Worm (Caenorhabditis elegans) whole organism, L2 larva: Measurements from ENCODE around the gene vha-18.

Experiments used
- C34F6.9 ChIP-seq: fragments of 150-350 bp; optimal IDR thresholded peaks from 2 replicates; lab custom pipeline; 2014; ENCODE audit warnings: missing biosample characterization, missing genetic modification characterization
- F13H6.1 ChIP-seq: sonication (generic microtip); optimal IDR thresholded peaks from 2 replicates; lab custom pipeline; 2016; ENCODE audit warnings: missing genetic modification characterization, missing compliant biosample characterization
- R02D3.7 ChIP-seq: fragments of 150-350 bp; optimal IDR thresholded peaks from 2 replicates; lab custom pipeline; 2014; ENCODE audit warnings: missing biosample characterization, missing genetic modification characterization
- Y55F3AM.14 ChIP-seq: fragments of 200-800 bp; sonication (Bioruptor generic); optimal IDR thresholded peaks from 2 replicates; lab custom pipeline; 2018; ENCODE audit warnings: mild to moderate bottlenecking, missing genetic modification characterization, missing compliant biosample characterization
- ZK546.5 ChIP-seq: sonication (generic microtip); optimal IDR thresholded peaks from 2 replicates; lab custom pipeline; 2017; ENCODE audit warnings: missing biosample characterization, missing genetic modification characterization
- alr-1 ChIP-seq: fragments of 150-350 bp; optimal IDR thresholded peaks from 2 replicates; lab custom pipeline; 2014; ENCODE audit warnings: missing biosample characterization, missing genetic modification characterization
- aly-2 ChIP-seq: fragments of 150-350 bp; optimal IDR thresholded peaks from 2 replicates; lab custom pipeline; 2014; ENCODE audit warnings: missing biosample characterization, missing genetic modification characterization
- ama-1 ChIP-seq: fragments of 150-350 bp; optimal IDR thresholded peaks from 2 replicates; lab custom pipeline; 2018; ENCODE audit warnings: inconsistent platforms
- blmp-1 ChIP-seq: sonication (generic microtip); optimal IDR thresholded peaks from 2 replicates; lab custom pipeline; 2017; ENCODE audit warnings: missing genetic modification characterization, mild to moderate bottlenecking, missing compliant biosample characterization, antibody characterized with exemption, moderate library complexity; ENCODE audit not compliant: insufficient read depth
- ceh-16 ChIP-seq: fragments of 150-350 bp; optimal IDR thresholded peaks from 2 replicates; lab custom pipeline; 2014; ENCODE audit warnings: missing biosample characterization, missing genetic modification characterization
- ceh-82 ChIP-seq: fragments of 150-350 bp; optimal IDR thresholded peaks from 2 replicates; lab custom pipeline; 2014; ENCODE audit warnings: missing biosample characterization, missing genetic modification characterization
- crh-2 ChIP-seq: sonication (generic microtip); optimal IDR thresholded peaks from 2 replicates; lab custom pipeline; 2017; ENCODE audit warnings: missing biosample characterization, missing genetic modification characterization
- dmd-4 ChIP-seq: sonication (generic microtip); optimal IDR thresholded peaks from 2 replicates; lab custom pipeline; 2017; ENCODE audit warnings: missing biosample characterization, missing genetic modification characterization
- egl-27 ChIP-seq: sonication (generic microtip); optimal IDR thresholded peaks from 3 replicates; lab custom pipeline; 2017; ENCODE audit warnings: missing biosample characterization, missing genetic modification reagents, missing genetic modification characterization
- elt-1 ChIP-seq: fragments of 150-350 bp; optimal IDR thresholded peaks from 2 replicates; lab custom pipeline; 2014; ENCODE audit warnings: missing biosample characterization, missing genetic modification characterization
- elt-3 ChIP-seq: sonication (generic microtip); optimal IDR thresholded peaks from 2 replicates; lab custom pipeline; 2017; ENCODE audit warnings: missing biosample characterization, missing genetic modification characterization
- fos-1 ChIP-seq: fragments of 150-350 bp; optimal IDR thresholded peaks from 2 replicates; lab custom pipeline; 2014; ENCODE audit warnings: missing biosample characterization, missing genetic modification characterization
- gmeb-1 ChIP-seq: fragments of 150-350 bp; optimal IDR thresholded peaks from 2 replicates; lab custom pipeline; 2014; ENCODE audit warnings: missing biosample characterization, missing genetic modification characterization
- lin-11 ChIP-seq: fragments of 150-350 bp; sonication (generic microtip); optimal IDR thresholded peaks from 2 replicates; lab custom pipeline; 2014; ENCODE audit warnings: missing biosample characterization, missing genetic modification characterization, inconsistent platforms, mixed read lengths
- lin-13 ChIP-seq: fragments of 150-350 bp; optimal IDR thresholded peaks from 2 replicates; lab custom pipeline; 2014; ENCODE audit warnings: missing biosample characterization, missing genetic modification reagents, missing genetic modification characterization
- lin-39 ChIP-seq: fragments of 150-350 bp; optimal IDR thresholded peaks from 2 replicates; lab custom pipeline; 2014; ENCODE audit warnings: missing biosample characterization, missing genetic modification reagents, missing genetic modification characterization
- lsy-2 ChIP-seq, 2 experiments: fragments of 150-350 bp in 1 of 2; sonication (generic microtip) in 1 of 2; optimal IDR thresholded peaks; 2 replicates each; lab custom pipeline; 2014 to 2017; ENCODE audit warnings: missing biosample characterization in 2 of 2, missing genetic modification characterization in 2 of 2
- mab-5 ChIP-seq: fragments of 150-350 bp; optimal IDR thresholded peaks from 2 replicates; lab custom pipeline; 2014; ENCODE audit warnings: missing biosample characterization, missing genetic modification characterization
- mbf-1 ChIP-seq: sonication (generic microtip); optimal IDR thresholded peaks from 2 replicates; lab custom pipeline; 2017; ENCODE audit warnings: missing biosample characterization, missing genetic modification characterization
- mdl-1 ChIP-seq, 2 experiments: fragments of 150-350 bp in 1 of 2; sonication (generic microtip) in 1 of 2; optimal IDR thresholded peaks; 2 replicates each; lab custom pipeline; 2017; ENCODE audit warnings: missing biosample characterization in 2 of 2, missing genetic modification characterization in 2 of 2
- nhr-10 ChIP-seq: sonication (generic microtip); optimal IDR thresholded peaks from 2 replicates; lab custom pipeline; 2017; ENCODE audit warnings: missing biosample characterization, missing genetic modification characterization
- nhr-11 ChIP-seq: fragments of 150-350 bp; optimal IDR thresholded peaks from 2 replicates; lab custom pipeline; 2014; ENCODE audit warnings: missing biosample characterization, missing genetic modification characterization
- nhr-12 ChIP-seq: fragments of 150-350 bp; optimal IDR thresholded peaks from 2 replicates; lab custom pipeline; 2014; ENCODE audit warnings: missing biosample characterization, missing genetic modification characterization
- nhr-129 ChIP-seq: fragments of 150-350 bp; optimal IDR thresholded peaks from 2 replicates; lab custom pipeline; 2014; ENCODE audit warnings: missing biosample characterization, missing genetic modification characterization
- nhr-21 ChIP-seq: fragments of 150-350 bp; optimal IDR thresholded peaks from 2 replicates; lab custom pipeline; 2014; ENCODE audit warnings: missing biosample characterization, missing genetic modification characterization
- nhr-23 ChIP-seq: fragments of 150-350 bp; optimal IDR thresholded peaks from 2 replicates; lab custom pipeline; 2014; ENCODE audit warnings: missing biosample characterization, missing genetic modification reagents, missing genetic modification characterization
- nhr-237 ChIP-seq: fragments of 150-350 bp; optimal IDR thresholded peaks from 2 replicates; lab custom pipeline; 2014; ENCODE audit warnings: missing biosample characterization, missing genetic modification characterization
- nhr-25 ChIP-seq: fragments of 150-350 bp; sonication (generic microtip); optimal IDR thresholded peaks from 3 replicates; lab custom pipeline; 2014; ENCODE audit warnings: missing biosample characterization, missing genetic modification characterization
- nhr-6 ChIP-seq: fragments of 150-350 bp; optimal IDR thresholded peaks from 2 replicates; lab custom pipeline; 2014; ENCODE audit warnings: missing biosample characterization, missing genetic modification characterization
- nhr-77 ChIP-seq: fragments of 150-350 bp; optimal IDR thresholded peaks from 2 replicates; lab custom pipeline; 2014; ENCODE audit warnings: missing biosample characterization, missing genetic modification characterization
- peb-1 ChIP-seq: fragments of 150-350 bp; optimal IDR thresholded peaks from 2 replicates; lab custom pipeline; 2014; ENCODE audit warnings: missing biosample characterization, missing genetic modification characterization
- sem-4 ChIP-seq: fragments of 150-350 bp; optimal IDR thresholded peaks from 2 replicates; lab custom pipeline; 2014; ENCODE audit warnings: missing biosample characterization, missing genetic modification reagents, missing genetic modification characterization
- skn-1 ChIP-seq: sonication (generic microtip); optimal IDR thresholded peaks from 2 replicates; lab custom pipeline; 2017; ENCODE audit warnings: missing biosample characterization, missing genetic modification characterization
- sma-3 ChIP-seq: sonication (generic microtip); optimal IDR thresholded peaks from 2 replicates; lab custom pipeline; 2016; ENCODE audit warnings: missing genetic modification reagents, missing genetic modification characterization, missing compliant biosample characterization
- sma-9 ChIP-seq, 2 experiments: fragments of 150-350 bp in 1 of 2; sonication (generic microtip) in 1 of 2; optimal IDR thresholded peaks; 2 replicates each; lab custom pipeline; 2014 to 2016; ENCODE audit warnings: missing genetic modification characterization in 2 of 2, mild to moderate bottlenecking in 1 of 2, missing biosample characterization in 1 of 2, missing compliant biosample characterization in 1 of 2, missing genetic modification reagents in 1 of 2, moderate library complexity in 1 of 2
- snpc-4 ChIP-seq: fragments of 150-350 bp; optimal IDR thresholded peaks from 2 replicates; lab custom pipeline; 2014; ENCODE audit warnings: missing biosample characterization, missing genetic modification characterization
- unc-39 ChIP-seq: fragments of 150-350 bp; optimal IDR thresholded peaks from 2 replicates; lab custom pipeline; 2014; ENCODE audit warnings: missing biosample characterization, missing genetic modification characterization
- unc-55 ChIP-seq: fragments of 150-350 bp; sonication (generic microtip); optimal IDR thresholded peaks from 3 replicates; lab custom pipeline; 2014; ENCODE audit warnings: missing biosample characterization, missing genetic modification reagents, missing genetic modification characterization
- unc-62 ChIP-seq: fragments of 150-350 bp; optimal IDR thresholded peaks from 2 replicates; lab custom pipeline; 2014; ENCODE audit warnings: missing biosample characterization, missing genetic modification reagents, missing genetic modification characterization
- zag-1 ChIP-seq: fragments of 150-350 bp; optimal IDR thresholded peaks from 2 replicates; lab custom pipeline; 2014; ENCODE audit warnings: missing biosample characterization, missing genetic modification characterization
- ztf-1 ChIP-seq: fragments of 200-800 bp; sonication (Bioruptor generic); conservative IDR thresholded peaks from 2 replicates; pipeline ENCODE4 v1.3.6; 2022; ENCODE audit warnings: missing genetic modification characterization, missing compliant biosample characterization
- ztf-11 ChIP-seq: sonication (generic microtip); optimal IDR thresholded peaks from 2 replicates; lab custom pipeline; 2017; ENCODE audit warnings: missing biosample characterization, missing genetic modification characterization
- ztf-4 ChIP-seq: fragments of 150-350 bp; optimal IDR thresholded peaks from 2 replicates; lab custom pipeline; 2014; ENCODE audit warnings: missing biosample characterization, missing genetic modification characterization

The vha-18 gene

ce11 chrV:8437358-8437757 lies 24.1 kb upstream of the vha-18 start:
- no peak for TF ChIP-seq elt-3 (tag; lab: Kevin White, UChicago)
- peak; percentile 74 for TF ChIP-seq mab-5 (tag; lab: Kevin White, UChicago)

- TF ChIP-seq elt-1 (tag; lab: Kevin White, UChicago) (no peak), unc-39 (tag; lab: Kevin White, UChicago) (no peak), skn-1 (tag; lab: Kevin White, UChicago) (no peak), nhr-12 (no peak), R02D3.7 (tag; lab: Kevin White, UChicago) (no peak), lin-11 (tag; lab: Kevin White, UChicago) (no peak), elt-3 (tag; lab: Kevin White, UChicago) (no peak), crh-2 (tag; lab: Kevin White, UChicago) (no peak)
These were observed 22.0 kb upstream of the vha-18 start for ce11 chrV:8435292-8435691.

ce11 chrV:8434400-8434827 lies 21.1 kb upstream of the vha-18 start:
- TF ChIP-seq snpc-4 (tag; lab: Kevin White, UChicago): no peak
- peak; percentile 37 for TF ChIP-seq crh-2 (tag; lab: Kevin White, UChicago)
- TF ChIP-seq nhr-21 (tag; lab: Kevin White, UChicago): no peak
- TF ChIP-seq mdl-1 (tag; optimal IDR thresholded peaks at IDR 0.05; lab: Kevin White, UChicago): no peak
- TF ChIP-seq ceh-82 (tag; lab: Kevin White, UChicago): no peak
- no peak for TF ChIP-seq nhr-6 (tag; lab: Kevin White, UChicago)
- TF ChIP-seq aly-2 (tag; lab: Kevin White, UChicago): no peak
- no peak for TF ChIP-seq alr-1 (tag; lab: Kevin White, UChicago)
- TF ChIP-seq R02D3.7 (tag; lab: Kevin White, UChicago): no peak
- TF ChIP-seq ztf-1: no peak
- peak; percentile 36 for TF ChIP-seq F13H6.1 (tag; lab: Kevin White, UChicago)
- TF ChIP-seq sma-3: no peak
- peak; percentile 35 for TF ChIP-seq nhr-25 (tag; lab: Kevin White, UChicago)
- TF ChIP-seq lin-11 (tag; lab: Kevin White, UChicago): no peak
- no peak for TF ChIP-seq mab-5 (tag; lab: Kevin White, UChicago)
- TF ChIP-seq blmp-1 (tag; lab: Kevin White, UChicago): peak; percentile 73
- TF ChIP-seq sem-4 (tag; lab: Kevin White, UChicago): no peak
- no peak for TF ChIP-seq mbf-1 (tag; lab: Kevin White, UChicago)
- TF ChIP-seq dmd-4: no peak
- TF ChIP-seq zag-1 (tag; lab: Kevin White, UChicago): no peak
- no peak for TF ChIP-seq nhr-77
- no peak for TF ChIP-seq ama-1 (lab: Kevin White, UChicago)
- no peak for TF ChIP-seq ztf-4
- TF ChIP-seq unc-39 (tag; lab: Kevin White, UChicago): no peak
- TF ChIP-seq ZK546.5 (tag; lab: Kevin White, UChicago): no peak
- TF ChIP-seq ceh-16: no peak
- TF ChIP-seq egl-27: no peak
- TF ChIP-seq lsy-2 (tag; optimal IDR thresholded peaks at IDR 0.05; lab: Kevin White, UChicago): no peak
- no peak for TF ChIP-seq peb-1
- TF ChIP-seq ztf-11: no peak
- no peak for TF ChIP-seq nhr-11
- no peak for TF ChIP-seq unc-55
- no peak for TF ChIP-seq elt-3 (tag; lab: Kevin White, UChicago)
- TF ChIP-seq Y55F3AM.14 (GFP tag; lab: Kevin White, UChicago): no peak
- TF ChIP-seq gmeb-1 (tag; lab: Kevin White, UChicago): peak; percentile 32
- no peak for TF ChIP-seq nhr-237 (tag; lab: Kevin White, UChicago)
- no peak for TF ChIP-seq lin-39
- TF ChIP-seq sma-9 (GFP tag; optimal IDR thresholded peaks at IDR 0.05; lab: Kevin White, UChicago): peak; percentile 5
- no peak for TF ChIP-seq sma-9 (tag; optimal IDR thresholded peaks at IDR 0.05; lab: Kevin White, UChicago)
- no peak for TF ChIP-seq elt-1 (tag; lab: Kevin White, UChicago)
- no peak for TF ChIP-seq nhr-12
- TF ChIP-seq fos-1 (tag; lab: Kevin White, UChicago): peak; percentile 65
- TF ChIP-seq lin-13 (GFP tag; lab: Kevin White, UChicago): no peak
- TF ChIP-seq unc-62 (GFP tag; lab: Kevin White, UChicago): no peak
- peak; percentile 36 for TF ChIP-seq nhr-129
- TF ChIP-seq nhr-23: no peak
- TF ChIP-seq nhr-10 (tag; lab: Kevin White, UChicago): no peak
- no peak for TF ChIP-seq C34F6.9 (tag; lab: Kevin White, UChicago)
